Worm (Caenorhabditis elegans): ENCODE results near the gene T07A5.7.

ce11 chrIII:10326327-10326726 is 15.4 kb upstream of the T07A5.7 start:
- TF ChIP-seq R02D3.7 (tag; optimal IDR thresholded peaks at IDR 0.05) = no peak
- TF ChIP-seq unc-39 (tag; optimal IDR thresholded peaks at IDR 0.05) = no peak
- no peak for TF ChIP-seq Y55F3AM.14 (GFP tag; optimal IDR thresholded peaks at IDR 0.05)
- TF ChIP-seq ceh-82 (tag; optimal IDR thresholded peaks at IDR 0.05) = no peak
- TF ChIP-seq lin-39 (tag; optimal IDR thresholded peaks at IDR 0.05) = no peak
- no peak for TF ChIP-seq skn-1 (tag; optimal IDR thresholded peaks at IDR 0.05)
- no peak for TF ChIP-seq ztf-4 (tag; optimal IDR thresholded peaks at IDR 0.05)
- TF ChIP-seq ZK546.5 (tag; optimal IDR thresholded peaks at IDR 0.05) = no peak
- no peak for TF ChIP-seq egl-27 (tag; optimal IDR thresholded peaks at IDR 0.05)
- TF ChIP-seq nhr-21 (tag; optimal IDR thresholded peaks at IDR 0.05) = no peak
- no peak for TF ChIP-seq nhr-10 (tag; optimal IDR thresholded peaks at IDR 0.05)
- no peak for TF ChIP-seq nhr-11 (tag; optimal IDR thresholded peaks at IDR 0.05)
- TF ChIP-seq nhr-77 (tag; optimal IDR thresholded peaks at IDR 0.05) = no peak
- TF ChIP-seq sma-3 (GFP tag; optimal IDR thresholded peaks at IDR 0.05) = no peak

All from whole organism, L2 larva.